Worm (Caenorhabditis elegans): ENCODE results near the gene gei-8.

Gene gei-8

ce11 chrIII:8121923-8122322 is 891 bp upstream of the gei-8 start:
- TF ChIP-seq ceh-6 (GFP tag; optimal IDR thresholded peaks at IDR 0.05) (no peak), sox-4 (tag; optimal IDR thresholded peaks at IDR 0.05) (no peak)

ce11 chrIII:8117155-8117554 is 3.9 kb downstream of the gei-8 start:
- TF ChIP-seq fkh-10 (GFP tag; optimal IDR thresholded peaks at IDR 0.05) (no peak), ceh-18 (tag; optimal IDR thresholded peaks at IDR 0.05) (no peak), rnt-1 (tag; optimal IDR thresholded peaks at IDR 0.05) (no peak), odd-2 (tag; optimal IDR thresholded peaks at IDR 0.05) (no peak), Y22D7AL.16 (tag; optimal IDR thresholded peaks at IDR 0.05) (no peak), zip-5 (tag; optimal IDR thresholded peaks at IDR 0.05) (no peak), elt-4 (tag; optimal IDR thresholded peaks at IDR 0.05) (no peak), ref-2 (tag; optimal IDR thresholded peaks at IDR 0.05) (no peak), madf-2 (tag; optimal IDR thresholded peaks at IDR 0.05) (no peak), hlh-8 (tag; optimal IDR thresholded peaks at IDR 0.05) (no peak)

DNA sequence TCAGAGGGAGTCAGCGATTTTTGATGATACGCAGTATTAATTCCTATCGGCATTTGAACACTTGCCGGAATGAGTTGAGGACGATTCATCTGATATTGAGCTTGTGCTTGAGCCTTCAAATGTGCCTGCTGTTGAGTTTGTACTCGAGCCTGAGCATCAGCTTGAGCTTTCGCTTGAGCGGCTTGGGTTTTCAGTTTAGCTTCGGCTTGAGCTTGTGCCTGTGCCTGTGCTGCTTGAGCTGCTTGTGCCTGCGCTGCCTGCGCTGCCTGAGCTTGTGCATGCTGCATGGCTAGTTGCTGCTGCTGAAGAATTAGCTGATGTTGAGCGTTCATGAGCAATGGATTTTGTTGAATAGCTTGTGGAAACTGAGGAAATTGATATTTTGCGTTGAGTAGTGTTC is 5.2 kb downstream of the gei-8 start:
- no peak for TF ChIP-seq hlh-15 (tag; optimal IDR thresholded peaks at IDR 0.05)
- TF ChIP-seq fkh-6 (tag; optimal IDR thresholded peaks at IDR 0.05), result no peak
- no peak for TF ChIP-seq ttx-3 (tag; optimal IDR thresholded peaks at IDR 0.05)
- TF ChIP-seq zip-5 (tag; optimal IDR thresholded peaks at IDR 0.05), result no peak
- TF ChIP-seq pag-3 (tag; optimal IDR thresholded peaks at IDR 0.05; ENCODE audit: borderline replicate concordance), result no peak
- TF ChIP-seq fax-1 (tag; optimal IDR thresholded peaks at IDR 0.05), result no peak
- TF ChIP-seq ceh-22 (tag; optimal IDR thresholded peaks at IDR 0.05), result no peak
- no peak for TF ChIP-seq tbx-7 (tag; optimal IDR thresholded peaks at IDR 0.05)

DNA sequence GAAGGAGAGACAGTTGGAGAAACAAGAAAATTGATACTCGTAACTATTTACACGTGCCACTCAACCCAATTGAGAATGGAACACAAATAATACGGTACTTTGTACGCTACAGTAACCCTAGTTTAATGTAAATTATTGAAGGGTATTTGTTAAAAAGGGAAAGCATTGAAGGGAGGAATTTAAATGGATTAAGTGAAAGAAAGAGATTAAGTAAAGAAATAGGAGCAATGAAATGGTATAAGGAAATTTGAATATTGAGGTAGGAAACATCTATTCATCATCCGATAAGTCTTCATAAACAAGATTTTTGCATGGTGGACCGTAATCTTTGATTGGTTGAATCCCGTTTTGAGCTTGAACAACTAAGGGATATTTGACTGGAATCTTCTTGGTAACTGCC is 9.7 kb downstream of the gei-8 start:
- no peak for TF ChIP-seq ceh-31 (tag; optimal IDR thresholded peaks at IDR 0.05)
- no peak for TF ChIP-seq sdc-2 (tag; optimal IDR thresholded peaks at IDR 0.05)
- TF ChIP-seq hlh-6 (tag; optimal IDR thresholded peaks at IDR 0.05), result no peak
- no peak for TF ChIP-seq zip-5 (tag; optimal IDR thresholded peaks at IDR 0.05)
- TF ChIP-seq K09A11.1 (tag; optimal IDR thresholded peaks at IDR 0.05; ENCODE audit: insufficient read depth), result no peak
- TF ChIP-seq lim-6 (tag; optimal IDR thresholded peaks at IDR 0.05), result no peak
- TF ChIP-seq ceh-9 (tag; optimal IDR thresholded peaks at IDR 0.05), result no peak
- TF ChIP-seq ztf-16 (tag; optimal IDR thresholded peaks at IDR 0.05), result no peak
- no peak for TF ChIP-seq ceh-2 (tag; optimal IDR thresholded peaks at IDR 0.05)
- TF ChIP-seq hlh-30 (tag; optimal IDR thresholded peaks at IDR 0.05; ENCODE audit: insufficient read depth), result no peak

DNA sequence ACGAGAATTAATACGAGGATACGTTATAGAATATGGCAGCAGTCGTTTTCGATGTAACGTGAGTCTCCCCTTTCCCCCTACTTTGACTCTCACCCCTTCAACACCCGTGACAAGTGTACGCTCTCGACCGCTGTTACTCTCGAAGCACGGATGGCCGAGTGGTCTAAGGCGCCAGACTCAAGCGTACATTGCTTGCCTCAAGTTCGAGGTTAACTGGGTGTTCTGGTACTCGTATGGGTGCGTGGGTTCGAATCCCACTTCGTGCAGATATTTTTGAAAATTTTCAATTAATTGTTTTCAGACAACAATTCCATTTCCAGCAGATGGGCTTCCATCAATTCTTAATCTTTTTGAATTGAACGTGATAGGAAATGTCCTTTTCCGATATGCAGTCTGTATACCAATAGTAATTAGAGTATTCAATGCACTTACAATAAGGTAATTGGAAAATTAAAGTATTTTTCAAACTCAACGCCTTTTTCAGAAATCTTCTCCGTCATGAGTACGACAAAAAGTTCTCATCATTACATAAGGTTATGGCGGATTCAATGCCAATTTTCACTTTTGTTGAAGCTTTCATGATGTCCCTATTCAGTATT is 11.5 kb downstream of the gei-8 start:
- TF ChIP-seq zip-5 (tag; optimal IDR thresholded peaks at IDR 0.05), result peak; percentile 58
- peak; percentile 57 for TF ChIP-seq sox-4 (tag; optimal IDR thresholded peaks at IDR 0.05)
- no peak for TF ChIP-seq F13H6.1 (tag; optimal IDR thresholded peaks at IDR 0.05)
- peak; percentile 43 for TF ChIP-seq pha-2 (tag; optimal IDR thresholded peaks at IDR 0.05)
- peak; percentile 41 for TF ChIP-seq dve-1 (tag; optimal IDR thresholded peaks at IDR 0.05)
- no peak for TF ChIP-seq pha-4 (tag; optimal IDR thresholded peaks at IDR 0.05)
- TF ChIP-seq ama-1 (optimal IDR thresholded peaks at IDR 0.05), result no peak
- TF ChIP-seq fax-1 (tag; optimal IDR thresholded peaks at IDR 0.05), result peak; percentile 69
- TF ChIP-seq hlh-15 (tag; optimal IDR thresholded peaks at IDR 0.05), result peak; percentile 58
- peak; percentile 71 for TF ChIP-seq eyg-1 (tag; optimal IDR thresholded peaks at IDR 0.05)
- TF ChIP-seq C38D4.7 (GFP tag; optimal IDR thresholded peaks at IDR 0.05), result peak; percentile 72
- TF ChIP-seq ref-2 (tag; optimal IDR thresholded peaks at IDR 0.05), result peak; percentile 88
- TF ChIP-seq pag-3 (tag; optimal IDR thresholded peaks at IDR 0.05; ENCODE audit: borderline replicate concordance), result no peak
- peak; percentile 65 for TF ChIP-seq hlh-30 (tag; optimal IDR thresholded peaks at IDR 0.05; ENCODE audit: insufficient read depth)
- TF ChIP-seq unc-3 (GFP tag; conservative IDR thresholded peaks at IDR 0.05), result no peak; the same call in 1 of the 2 replicates
- TF ChIP-seq unc-3 (tag; optimal IDR thresholded peaks at IDR 0.05), result peak; percentile 59
- peak; percentile 83 for TF ChIP-seq ceh-34 (tag; optimal IDR thresholded peaks at IDR 0.05)
- peak; percentile 66 for TF ChIP-seq ttx-3 (tag; optimal IDR thresholded peaks at IDR 0.05)
- peak; percentile 23 for TF ChIP-seq ceh-14 (tag; optimal IDR thresholded peaks at IDR 0.05)
- TF ChIP-seq nhr-11 (tag; optimal IDR thresholded peaks at IDR 0.05), result no peak
- TF ChIP-seq ets-4 (tag; optimal IDR thresholded peaks at IDR 0.05), result no peak
- TF ChIP-seq rnt-1 (tag; optimal IDR thresholded peaks at IDR 0.05), result peak; percentile 63
- TF ChIP-seq ceh-24 (tag; optimal IDR thresholded peaks at IDR 0.05), result peak; percentile 17
- peak; percentile 62 for TF ChIP-seq nfya-1 (tag; optimal IDR thresholded peaks at IDR 0.05)
- peak; percentile 52 for TF ChIP-seq ceh-31 (tag; optimal IDR thresholded peaks at IDR 0.05)
- TF ChIP-seq sdc-2 (tag; optimal IDR thresholded peaks at IDR 0.05), result peak; percentile 71
- peak; percentile 70 for TF ChIP-seq elt-2 (tag; optimal IDR thresholded peaks at IDR 0.05)
- TF ChIP-seq ztf-16 (tag; optimal IDR thresholded peaks at IDR 0.05), result peak; percentile 80
- peak; percentile 30 for TF ChIP-seq Y22D7AL.16 (tag; optimal IDR thresholded peaks at IDR 0.05)
- TF ChIP-seq ceh-22 (tag; optimal IDR thresholded peaks at IDR 0.05), result no peak

Measured in whole organism, late embryonic.